Fruit fly (Drosophila melanogaster): ENCODE data around the gene CG42655.

The CG42655 gene

dm6 chr3L:20002482-20003234 lies 49.1 kb upstream of the CG42655 start, which contains the start of gene CG7668 (continued):
- TF ChIP-seq ftz-f1 (GFP tag; optimal IDR thresholded peaks at IDR 0.05) (peak; percentile 3), CG10431 (GFP tag; optimal IDR thresholded peaks at IDR 0.05) (peak; percentile 71), cad (GFP tag; optimal IDR thresholded peaks at IDR 0.05) (no peak), HLH4C (GFP tag; IDR thresholded peaks at IDR 0.05; ENCODE audit: partially characterized antibody) (peak; percentile 44; the same call in 2 of the 3 replicates), pita (GFP tag; optimal IDR thresholded peaks at IDR 0.05) (no peak), CG4360 (GFP tag; IDR thresholded peaks at IDR 0.05) (peak; percentile 64), Lpt (GFP tag; optimal IDR thresholded peaks at IDR 0.05) (no peak), fu2 (GFP tag; optimal IDR thresholded peaks at IDR 0.05) (peak; percentile 81), CG8290 (GFP tag; optimal IDR thresholded peaks at IDR 0.05) (peak; percentile 85), CG8290 (tag; optimal IDR thresholded peaks at IDR 0.05) (peak in 1 of 2 experiments; percentile 90), Scr (GFP tag; IDR thresholded peaks at IDR 0.05; ENCODE audit: partially characterized antibody) (peak; percentile 9; the same call in 1 of the 2 replicates), stc (GFP tag; IDR thresholded peaks at IDR 0.05) (peak; percentile 89), CG15269 (tag; optimal IDR thresholded peaks at IDR 0.05) (peak; percentile 92), zen2 (GFP tag; IDR thresholded peaks at IDR 0.05; ENCODE audit: partially characterized antibody) (no peak), amos (GFP tag; IDR thresholded peaks at IDR 0.05; ENCODE audit: partially characterized antibody) (no peak), kah (GFP tag; optimal IDR thresholded peaks at IDR 0.05) (peak; percentile 67), gsb (GFP tag; IDR thresholded peaks at IDR 0.05) (peak; percentile 70), CG3407 (GFP tag; optimal IDR thresholded peaks at IDR 0.05) (peak; percentile 76), CG9437 (GFP tag; optimal IDR thresholded peaks at IDR 0.05) (peak; percentile 75), CG9215 (GFP tag; IDR thresholded peaks at IDR 0.05) (no peak), CG7987 (GFP tag; optimal IDR thresholded peaks at IDR 0.05) (peak; percentile 86), CG5180 (GFP tag; optimal IDR thresholded peaks at IDR 0.05) (peak; percentile 78), CG3838 (GFP tag; optimal IDR thresholded peaks at IDR 0.05) (peak; percentile 41), pfk (GFP tag; optimal IDR thresholded peaks at IDR 0.05) (peak; percentile 47), CG9932 (GFP tag; IDR thresholded peaks at IDR 0.05) (no peak; the same call in none of the 2 replicates), C15 (GFP tag; IDR thresholded peaks at IDR 0.05) (peak; percentile 79; the same call in 1 of the 3 replicates), CG12769 (tag; optimal IDR thresholded peaks at IDR 0.05) (peak; percentile 89), CHES-1-like (GFP tag; optimal IDR thresholded peaks at IDR 0.05) (peak; percentile 84), zf30C (GFP tag; optimal IDR thresholded peaks at IDR 0.05) (peak; percentile 88), CG15601 (tag; optimal IDR thresholded peaks at IDR 0.05) (peak; percentile 85), usp (GFP tag; optimal IDR thresholded peaks at IDR 0.05) (no peak), ewg (GFP tag; optimal IDR thresholded peaks at IDR 0.05) (peak; percentile 75), CG17328 (GFP tag; IDR thresholded peaks at IDR 0.05) (peak; percentile 93), Mrtf (GFP tag; IDR thresholded peaks at IDR 0.05) (peak; percentile 83; the same call in 2 of the 3 replicates), gcm2 (GFP tag; optimal IDR thresholded peaks at IDR 0.05) (peak; percentile 77), CG1792 (GFP tag; optimal IDR thresholded peaks at IDR 0.05) (peak; percentile 78), CG14014 (GFP tag; IDR thresholded peaks at IDR 0.05) (peak; percentile 90), CG16863 (GFP tag; optimal IDR thresholded peaks at IDR 0.05) (peak; percentile 88), Dp (GFP tag; optimal IDR thresholded peaks at IDR 0.05) (peak; percentile 32), CG11560 (tag; IDR thresholded peaks at IDR 0.05) (no peak), CG12659 (GFP tag; optimal IDR thresholded peaks at IDR 0.05) (peak; percentile 94), CG14667 (GFP tag; IDR thresholded peaks at IDR 0.05) (no peak), klu (GFP tag; IDR thresholded peaks at IDR 0.05) (no peak; the same call in 1 of the 2 replicates), Oaz (GFP tag; IDR thresholded peaks at IDR 0.05) (peak; percentile 84; the same call in 1 of the 2 replicates), dmrt11E (tag; optimal IDR thresholded peaks at IDR 0.05) (peak; percentile 92), Eip74EF (GFP tag; optimal IDR thresholded peaks at IDR 0.05) (peak in 1 of 2 experiments; percentile 87), eve (GFP tag; optimal IDR thresholded peaks at IDR 0.05) (peak in 1 of 2 experiments; percentile 69), CG9727 (GFP tag; optimal IDR thresholded peaks at IDR 0.05) (peak; percentile 90), salm (tag; optimal IDR thresholded peaks at IDR 0.05) (peak; percentile 89)
